Fruit fly (Drosophila melanogaster) whole organism, embryonic: Measurements from ENCODE around the gene sun.

ENCODE experiments used
- Ada2b ChIP-seq: fragments of 200-800 bp; sonication (Bioruptor generic); IDR thresholded peaks from 2 replicates; pipeline ENCODE4 v1.3.6; 2022; ENCODE audit warnings: missing biosample characterization, missing genetic modification characterization
- CG10366 ChIP-seq: fragments of 200-800 bp; sonication (Bioruptor generic); IDR thresholded peaks from 2 replicates; pipeline ENCODE4 v1.3.6; 2022; ENCODE audit warnings: missing biosample characterization, missing genetic modification characterization
- CG10979 ChIP-seq: fragments of 200-800 bp; sonication (Bioruptor generic); optimal IDR thresholded peaks from 2 replicates; lab custom pipeline; 2018; ENCODE audit warnings: missing biosample characterization, mild to moderate bottlenecking, missing genetic modification characterization, moderate library complexity
- CG12391 ChIP-seq: fragments of 200-800 bp; sonication (Bioruptor generic); optimal IDR thresholded peaks from 3 replicates; lab custom pipeline; 2018; ENCODE audit warnings: missing biosample characterization, mild to moderate bottlenecking, missing genetic modification characterization, moderate library complexity
- CG14710 ChIP-seq: fragments of 200-800 bp; sonication (Bioruptor generic); optimal IDR thresholded peaks from 3 replicates; lab custom pipeline; 2019; ENCODE audit warnings: missing biosample characterization, mild to moderate bottlenecking, missing genetic modification characterization, moderate library complexity
- CG17361 ChIP-seq: fragments of 200-800 bp; sonication (Bioruptor generic); IDR thresholded peaks from 3 replicates; pipeline ENCODE4 v1.3.6; 2022; ENCODE audit warnings: missing biosample characterization, missing genetic modification characterization
- CG17612 ChIP-seq: fragments of 200-800 bp; sonication (Bioruptor generic); IDR thresholded peaks from 2 replicates; pipeline ENCODE4 v1.3.6; 2022; ENCODE audit warnings: missing biosample characterization, missing genetic modification characterization
- CG30403 ChIP-seq: fragments of 200-800 bp; sonication (Bioruptor generic); optimal IDR thresholded peaks from 3 replicates; lab custom pipeline; 2016; ENCODE audit warnings: missing biosample characterization, missing genetic modification characterization
- CG31441 ChIP-seq: fragments of 200-800 bp; sonication (Bioruptor generic); IDR thresholded peaks from 2 replicates; pipeline ENCODE4 v1.3.6; 2022; ENCODE audit warnings: missing biosample characterization, missing genetic modification characterization
- CG5180 ChIP-seq: fragments of 200-800 bp; sonication (Bioruptor generic); optimal IDR thresholded peaks from 3 replicates; lab custom pipeline; 2017; ENCODE audit warnings: missing biosample characterization, missing genetic modification characterization, mild to moderate bottlenecking, moderate library complexity, missing genetic modification reagents
- CG6683 ChIP-seq: fragments of 200-800 bp; sonication (Bioruptor generic); optimal IDR thresholded peaks from 2 replicates; lab custom pipeline; 2017; ENCODE audit warnings: missing biosample characterization, mild to moderate bottlenecking, missing genetic modification characterization, missing genetic modification reagents
- CG6791 ChIP-seq: fragments of 200-800 bp; sonication (Bioruptor generic); IDR thresholded peaks from 3 replicates; pipeline ENCODE4 v1.3.6; 2022; ENCODE audit warnings: missing biosample characterization, missing genetic modification characterization; ENCODE audit not compliant: partially characterized antibody
- CG8290 ChIP-seq, 3 experiments: fragments of 200-800 bp; sonication (Bioruptor generic); optimal IDR thresholded peaks; 2 replicates each; lab custom pipeline; 2016 to 2019; ENCODE audit warnings: missing biosample characterization in 3 of 3, missing genetic modification characterization in 3 of 3, mild to moderate bottlenecking in 2 of 3, moderate library complexity in 1 of 3
- Chrac-16 ChIP-seq: fragments of 200-800 bp; sonication (Bioruptor generic); optimal IDR thresholded peaks from 3 replicates; lab custom pipeline; 2016; ENCODE audit warnings: missing biosample characterization, missing genetic modification characterization
- D19B ChIP-seq: fragments of 200-800 bp; sonication (Bioruptor generic); optimal IDR thresholded peaks from 2 replicates; lab custom pipeline; 2017; ENCODE audit warnings: missing biosample characterization, mild to moderate bottlenecking, missing genetic modification characterization
- Ets65A ChIP-seq: fragments of 200-800 bp; sonication (Bioruptor generic); peaks from one replicate; lab custom pipeline; 2016; ENCODE audit warnings: missing biosample characterization, missing genetic modification characterization
- Fer3 ChIP-seq: fragments of 200-800 bp; sonication (Bioruptor generic); optimal IDR thresholded peaks from 2 replicates; lab custom pipeline; 2018; ENCODE audit warnings: missing biosample characterization, mild to moderate bottlenecking, missing genetic modification characterization, moderate library complexity
- Hand ChIP-seq: fragments of 200-800 bp; sonication (Bioruptor generic); optimal IDR thresholded peaks from 2 replicates; lab custom pipeline; 2017; ENCODE audit warnings: mild to moderate bottlenecking, missing biosample characterization, missing genetic modification reagents, missing genetic modification characterization
- HmgZ ChIP-seq: fragments of 200-800 bp; sonication (Bioruptor generic); optimal IDR thresholded peaks from 2 replicates; lab custom pipeline; 2018; ENCODE audit warnings: missing biosample characterization, mild to moderate bottlenecking, missing genetic modification characterization
- Kr ChIP-seq: fragments of 200-800 bp; sonication (Bioruptor generic); optimal IDR thresholded peaks from 2 replicates; lab custom pipeline; 2017; ENCODE audit warnings: missing biosample characterization, mild to moderate bottlenecking, missing genetic modification characterization
- Nf-YA ChIP-seq: fragments of 200-800 bp; sonication (Bioruptor generic); IDR thresholded peaks from 2 replicates; pipeline ENCODE4 v1.3.6; 2022; ENCODE audit warnings: missing biosample characterization, missing genetic modification characterization
- Oaz ChIP-seq: fragments of 200-800 bp; sonication (Bioruptor generic); IDR thresholded peaks from 2 replicates; pipeline ENCODE4 v1.3.6; 2022; ENCODE audit warnings: missing biosample characterization, missing genetic modification characterization
- Pdp1 ChIP-seq, 2 experiments: fragments of 200-800 bp; sonication (Bioruptor generic); optimal IDR thresholded peaks; 3 replicates each; lab custom pipeline; 2016; ENCODE audit warnings: missing biosample characterization in 2 of 2, missing genetic modification characterization in 2 of 2, mild to moderate bottlenecking in 1 of 2, moderate library complexity in 1 of 2
- Ptx1 ChIP-seq: fragments of 200-800 bp; sonication (Bioruptor generic); IDR thresholded peaks from 2 replicates; pipeline ENCODE4 v1.3.6; 2022; ENCODE audit warnings: missing biosample characterization, missing genetic modification characterization
- Spps ChIP-seq: fragments of 200-800 bp; sonication (Bioruptor generic); optimal IDR thresholded peaks from 2 replicates; lab custom pipeline; 2018; ENCODE audit warnings: missing biosample characterization, mild to moderate bottlenecking, missing genetic modification characterization
- Ssrp ChIP-seq: fragments of 200-800 bp; sonication (Bioruptor generic); optimal IDR thresholded peaks from 2 replicates; lab custom pipeline; 2018; ENCODE audit warnings: missing biosample characterization, mild to moderate bottlenecking, missing genetic modification characterization, moderate library complexity
- ac ChIP-seq: fragments of 200-800 bp; sonication (Bioruptor generic); optimal IDR thresholded peaks from 3 replicates; lab custom pipeline; 2017; ENCODE audit warnings: missing biosample characterization, mild to moderate bottlenecking, missing genetic modification characterization
- ase ChIP-seq: fragments of 200-800 bp; sonication (Bioruptor generic); IDR thresholded peaks from 3 replicates; pipeline ENCODE4 v1.3.6; 2022; ENCODE audit warnings: missing biosample characterization, missing genetic modification characterization
- chif ChIP-seq, 2 experiments: fragments of 200-800 bp; sonication (Bioruptor generic); optimal IDR thresholded peaks; 3 replicates each; lab custom pipeline; 2016; ENCODE audit warnings: missing biosample characterization in 2 of 2, missing genetic modification characterization in 2 of 2
- eve ChIP-seq, 2 experiments: fragments of >200 bp; optimal IDR thresholded peaks; 2 replicates each; lab custom pipeline; 2017; ENCODE audit warnings: missing biosample characterization in 2 of 2, missing genetic modification characterization in 2 of 2
- grau ChIP-seq: fragments of 200-800 bp; optimal IDR thresholded peaks from 3 replicates; lab custom pipeline; 2019; ENCODE audit warnings: missing biosample characterization, mild to moderate bottlenecking, missing genetic modification characterization, moderate library complexity
- hbn ChIP-seq: fragments of 200-800 bp; sonication (Bioruptor generic); IDR thresholded peaks from 2 replicates; pipeline ENCODE4 v1.3.6; 2022; ENCODE audit warnings: missing biosample characterization, missing genetic modification characterization; ENCODE audit not compliant: partially characterized antibody
- lbe ChIP-seq: fragments of 200-800 bp; sonication (Bioruptor generic); optimal IDR thresholded peaks from 2 replicates; lab custom pipeline; 2016; ENCODE audit warnings: missing biosample characterization, mild to moderate bottlenecking, missing genetic modification characterization
- nmo ChIP-seq: fragments of 200-800 bp; sonication (Bioruptor generic); optimal IDR thresholded peaks from 2 replicates; lab custom pipeline; 2018; ENCODE audit warnings: missing biosample characterization, mild to moderate bottlenecking, missing genetic modification characterization, moderate library complexity
- pan ChIP-seq, 4 experiments: fragments of >200 bp in 3 of 4; fragments of 200-800 bp in 1 of 4; sonication (Bioruptor generic) in 1 of 4; optimal IDR thresholded peaks in 3 of 4; IDR thresholded peaks in 1 of 4; 2 replicates each; pipeline versions ENCODE4 v1.3.6 to Lab custom; 2017 to 2022; ENCODE audit warnings: missing biosample characterization in 2 of 4, missing genetic modification characterization in 2 of 4, mixed read lengths in 1 of 4
- peb ChIP-seq: fragments of 200-800 bp; sonication (Bioruptor generic); IDR thresholded peaks from 2 replicates; pipeline ENCODE4 v1.3.6; 2022; ENCODE audit warnings: missing biosample characterization, missing genetic modification characterization
- phol ChIP-seq: fragments of 200-800 bp; sonication (Bioruptor generic); optimal IDR thresholded peaks from 3 replicates; lab custom pipeline; 2018; ENCODE audit warnings: missing biosample characterization, mild to moderate bottlenecking, missing genetic modification characterization, moderate library complexity
- pum ChIP-seq: fragments of 200-800 bp; sonication (Bioruptor generic); optimal IDR thresholded peaks from 2 replicates; lab custom pipeline; 2016; ENCODE audit warnings: missing biosample characterization, missing genetic modification characterization
- salm ChIP-seq: fragments of 200-800 bp; sonication (Bioruptor generic); optimal IDR thresholded peaks from 2 replicates; lab custom pipeline; 2018; ENCODE audit warnings: missing biosample characterization, mild to moderate bottlenecking, missing genetic modification characterization
- sens ChIP-seq: fragments of 200-800 bp; sonication (Bioruptor generic); peaks from one replicate; lab custom pipeline; 2016; ENCODE audit warnings: missing biosample characterization, missing genetic modification characterization
- slbo ChIP-seq: fragments of 200-800 bp; sonication (Bioruptor generic); IDR thresholded peaks from 2 replicates; pipeline ENCODE4 v1.3.6; 2022; ENCODE audit warnings: missing biosample characterization, missing genetic modification characterization
- so ChIP-seq: fragments of 200-800 bp; sonication (Bioruptor generic); IDR thresholded peaks from 3 replicates; pipeline ENCODE4 v1.3.6; 2022; ENCODE audit warnings: missing biosample characterization, missing genetic modification characterization
- stc ChIP-seq: fragments of 200-800 bp; sonication (Bioruptor generic); IDR thresholded peaks from 2 replicates; pipeline ENCODE4 v1.3.6; 2022; ENCODE audit warnings: missing biosample characterization, missing genetic modification characterization
- tap ChIP-seq: fragments of 200-800 bp; optimal IDR thresholded peaks from 3 replicates; lab custom pipeline; 2019; ENCODE audit warnings: missing biosample characterization, mild to moderate bottlenecking, missing genetic modification characterization, moderate library complexity
- zfh1 ChIP-seq: fragments of 200-800 bp; sonication (Bioruptor generic); IDR thresholded peaks from 3 replicates; pipeline ENCODE4 v1.3.6; 2022; ENCODE audit warnings: missing biosample characterization, missing genetic modification characterization

Gene sun

DNA sequence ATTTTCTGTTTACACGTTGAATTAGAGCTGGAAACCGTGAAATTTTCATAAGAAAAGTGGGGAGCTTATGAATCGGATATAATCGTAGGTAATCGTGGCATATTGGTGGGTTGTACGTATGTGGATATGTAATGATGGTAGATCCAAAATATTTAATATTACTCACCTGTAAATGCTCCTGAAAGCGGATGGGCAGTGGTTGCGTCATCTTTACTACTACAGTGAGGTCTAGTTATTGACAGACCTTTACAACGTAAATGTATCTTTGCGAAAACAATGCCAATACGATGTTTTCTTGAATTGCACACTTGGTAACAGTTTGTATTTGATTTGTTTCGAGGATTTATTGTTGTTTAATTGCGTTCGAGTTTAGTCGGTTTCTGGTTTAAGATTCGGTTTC is 15.1 kb downstream of the sun start:
- TF ChIP-seq CG6683: no peak
- TF ChIP-seq grau: peak; percentile 70
- no peak for TF ChIP-seq CG6791 (GFP tag; lab: Robert Waterston, UW)
- TF ChIP-seq Pdp1 (GFP tag; optimal IDR thresholded peaks at IDR 0.05; lab: Kevin White, UChicago): peak in 1 of 2 experiments; percentile 80
- peak; percentile 56 for TF ChIP-seq sens (GFP tag; lab: Kevin White, UChicago)
- no peak for TF ChIP-seq CG5180 (GFP tag; lab: Kevin White, UChicago)

DNA sequence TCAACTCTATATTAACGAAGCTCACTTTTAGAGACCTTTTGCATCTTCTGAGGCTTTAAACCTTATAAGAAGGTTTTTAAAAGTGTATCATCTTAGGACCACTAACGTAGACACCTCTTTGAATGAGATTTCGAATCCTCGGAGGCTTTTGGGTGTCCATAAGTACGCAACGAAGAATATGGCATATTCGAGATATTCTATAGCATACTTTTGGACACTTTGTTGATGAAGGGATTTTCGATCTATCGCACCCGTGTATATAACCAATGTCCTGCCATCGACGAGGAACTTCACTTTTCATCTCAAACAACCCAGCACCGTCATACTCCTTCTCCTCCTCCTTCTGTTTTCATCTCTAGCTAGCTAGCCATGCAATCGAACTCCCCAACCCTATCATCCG is 26.7 kb downstream of the sun start:
- no peak for TF ChIP-seq Nf-YA (GFP tag; lab: Robert Waterston, UW)
- TF ChIP-seq CG17612 (GFP tag; lab: Robert Waterston, UW): peak; percentile 90
- peak; percentile 53 for TF ChIP-seq CG8290 (GFP tag; optimal IDR thresholded peaks at IDR 0.05; lab: Kevin White, UChicago)
- peak in 1 of 2 experiments; percentile 85 for TF ChIP-seq CG8290 (tag; optimal IDR thresholded peaks at IDR 0.05; lab: Kevin White, UChicago)
- TF ChIP-seq peb (GFP tag; lab: Robert Waterston, UW): no peak

- TF ChIP-seq eve (GFP tag; optimal IDR thresholded peaks at IDR 0.05; lab: Kevin White, UChicago) (peak in 1 of 2 experiments; percentile 36), Spps (no peak), CG10979 (peak; percentile 45), pan (optimal IDR thresholded peaks at IDR 0.05; lab: Kevin White, UChicago) (peak in 1 of 2 experiments; percentile 50), pan (GFP tag; optimal IDR thresholded peaks at IDR 0.05 in 1 of 2, IDR thresholded peaks at IDR 0.05 in 1 of 2) (peak in 1 of 2 experiments; percentile 14), lbe (GFP tag; lab: Kevin White, UChicago) (no peak), slbo (peak; percentile 50; the same call in 1 of the 2 replicates), chif (GFP tag; optimal IDR thresholded peaks at IDR 0.05; lab: Kevin White, UChicago) (peak in 1 of 2 experiments; percentile 22), hbn (GFP tag; lab: Robert Waterston, UW) (no peak), HmgZ (tag; lab: Kevin White, UChicago) (peak; percentile 16), Ada2b (GFP tag; lab: Robert Waterston, UW) (peak; percentile 39; the same call in 1 of the 2 replicates), pum (GFP tag; lab: Kevin White, UChicago) (peak; percentile 11), ase (GFP tag; lab: Robert Waterston, UW) (no peak), CG30403 (GFP tag; lab: Kevin White, UChicago) (peak; percentile 31), Hand (no peak), stc (GFP tag; lab: Robert Waterston, UW) (peak; percentile 53; the same call in 1 of the 2 replicates), tap (tag; lab: Kevin White, UChicago) (no peak), CG17361 (GFP tag; lab: Robert Waterston, UW) (no peak; the same call in 2 of the 3 replicates), Kr (GFP tag; lab: Kevin White, UChicago) (peak; percentile 70), Ptx1 (GFP tag; lab: Robert Waterston, UW) (peak; percentile 42), zfh1 (GFP tag; lab: Robert Waterston, UW) (0 out of 3 replicates have a peak, but pooled peaks have one; percentile 39), D19B (GFP tag; lab: Kevin White, UChicago) (peak; percentile 90), CG31441 (no peak), salm (tag; lab: Kevin White, UChicago) (no peak), Fer3 (tag; lab: Kevin White, UChicago) (no peak), Ssrp (tag; lab: Kevin White, UChicago) (peak; percentile 1), so (GFP tag; lab: Robert Waterston, UW) (0 out of 3 replicates have a peak, but pooled peaks have one; percentile 7), phol (tag; lab: Kevin White, UChicago) (peak; percentile 42), CG10366 (GFP tag; lab: Robert Waterston, UW) (0 out of 2 replicates have a peak, but pooled peaks have one; percentile 16), Chrac-16 (GFP tag; lab: Kevin White, UChicago) (peak; percentile 26), sens (GFP tag; lab: Kevin White, UChicago) (peak; percentile 89), Oaz (GFP tag; lab: Robert Waterston, UW) (0 out of 2 replicates have a peak, but pooled peaks have one; percentile 10), Ets65A (peak; percentile 94), nmo (GFP tag; lab: Kevin White, UChicago) (peak; percentile 46), CG14710 (tag; lab: Kevin White, UChicago) (peak; percentile 38), CG12391 (tag; lab: Kevin White, UChicago) (no peak), ac (GFP tag; lab: Kevin White, UChicago) (no peak)
These were observed 30.4 kb downstream of the sun start for dm6 chrX:15818608-15819184.
